Fruit fly (Drosophila melanogaster) whole organism, prepupa: ENCODE results near the gene Nna1.

Source experiments
- CG10669 ChIP-seq: fragments of 200-800 bp; sonication (Bioruptor generic); optimal IDR thresholded peaks from 3 replicates; lab custom pipeline; 2018; ENCODE audit warnings: missing biosample characterization, mild to moderate bottlenecking, missing genetic modification characterization, moderate library complexity
- CG11294 ChIP-seq: fragments of 200-800 bp; sonication (Bioruptor generic); IDR thresholded peaks from 2 replicates; pipeline ENCODE4 v1.3.6; 2022; ENCODE audit warnings: missing biosample characterization, missing genetic modification characterization
- CG11762 ChIP-seq: fragments of 200-800 bp; sonication (Bioruptor generic); optimal IDR thresholded peaks from 3 replicates; lab custom pipeline; 2016; ENCODE audit warnings: missing biosample characterization, missing genetic modification characterization; ENCODE audit not compliant: insufficient read depth
- CG11902 ChIP-seq: fragments of 200-800 bp; sonication (Bioruptor generic); optimal IDR thresholded peaks from 3 replicates; lab custom pipeline; 2016; ENCODE audit warnings: missing biosample characterization, missing genetic modification characterization
- CG15336 ChIP-seq: fragments of 200-800 bp; sonication (Bioruptor generic); IDR thresholded peaks from 2 replicates; pipeline ENCODE4 v1.3.6; 2022; ENCODE audit warnings: missing biosample characterization, missing genetic modification characterization
- CG3032 ChIP-seq: fragments of 200-800 bp; optimal IDR thresholded peaks from 2 replicates; lab custom pipeline; 2019; ENCODE audit warnings: missing biosample characterization, mild to moderate bottlenecking, missing genetic modification characterization, moderate library complexity
- CG32006 ChIP-seq: fragments of 200-800 bp; sonication (Bioruptor generic); optimal IDR thresholded peaks from 3 replicates; lab custom pipeline; 2017; ENCODE audit warnings: missing biosample characterization, mild to moderate bottlenecking, missing genetic modification characterization
- CG34406 ChIP-seq: fragments of 200-800 bp; sonication (Bioruptor generic); optimal IDR thresholded peaks from 3 replicates; lab custom pipeline; 2016; ENCODE audit warnings: missing biosample characterization, missing genetic modification characterization
- CG4318 ChIP-seq: fragments of 200-800 bp; sonication (Bioruptor generic); optimal IDR thresholded peaks from 3 replicates; lab custom pipeline; 2017; ENCODE audit warnings: missing biosample characterization, mild to moderate bottlenecking, missing genetic modification characterization
- CG6163 ChIP-seq: fragments of 200-800 bp; sonication (Bioruptor generic); IDR thresholded peaks from 3 replicates; pipeline ENCODE4 v1.3.6; 2022; ENCODE audit warnings: missing biosample characterization, missing genetic modification characterization
- CG6276 ChIP-seq: fragments of 200-800 bp; sonication (Bioruptor generic); optimal IDR thresholded peaks from 2 replicates; lab custom pipeline; 2017; ENCODE audit warnings: missing biosample characterization, mild to moderate bottlenecking, missing genetic modification characterization
- CG6792 ChIP-seq: fragments of 200-800 bp; sonication (Bioruptor generic); optimal IDR thresholded peaks from 3 replicates; lab custom pipeline; 2016; ENCODE audit warnings: missing biosample characterization, missing genetic modification characterization
- CG6854 ChIP-seq: fragments of 200-800 bp; sonication (Bioruptor generic); optimal IDR thresholded peaks from 2 replicates; lab custom pipeline; 2017; ENCODE audit warnings: missing biosample characterization, mild to moderate bottlenecking, missing genetic modification characterization
- CG7368 ChIP-seq: fragments of 200-800 bp; sonication (Bioruptor generic); optimal IDR thresholded peaks from 3 replicates; lab custom pipeline; 2016; ENCODE audit warnings: missing biosample characterization, missing genetic modification characterization
- CG8119 ChIP-seq: fragments of 200-800 bp; sonication (Bioruptor generic); IDR thresholded peaks from 3 replicates; pipeline ENCODE4 v1.3.6; 2022; ENCODE audit warnings: missing biosample characterization, missing genetic modification characterization
- CG8319 ChIP-seq: fragments of 200-800 bp; sonication (Bioruptor generic); optimal IDR thresholded peaks from 3 replicates; lab custom pipeline; 2016; ENCODE audit warnings: missing biosample characterization, missing genetic modification characterization
- CG8632 ChIP-seq: fragments of 200-800 bp; sonication (Bioruptor generic); optimal IDR thresholded peaks from 3 replicates; lab custom pipeline; 2016; ENCODE audit warnings: missing biosample characterization, missing genetic modification characterization
- CG9139 ChIP-seq: fragments of 200-800 bp; sonication (Bioruptor generic); optimal IDR thresholded peaks from 3 replicates; lab custom pipeline; 2017; ENCODE audit warnings: missing biosample characterization, mild to moderate bottlenecking, missing genetic modification characterization
- Eip75B ChIP-seq: fragments of 200-800 bp; sonication (Bioruptor generic); optimal IDR thresholded peaks from 3 replicates; lab custom pipeline; 2016; ENCODE audit warnings: missing biosample characterization, missing genetic modification characterization
- Eip78C ChIP-seq: fragments of 200-800 bp; sonication (Bioruptor generic); peaks from one replicate; lab custom pipeline; 2016; ENCODE audit warnings: missing biosample characterization, missing genetic modification characterization
- Eip93F ChIP-seq: fragments of 200-800 bp; sonication (Bioruptor generic); optimal IDR thresholded peaks from 2 replicates; lab custom pipeline; 2016; ENCODE audit warnings: missing biosample characterization, mild to moderate bottlenecking, missing genetic modification characterization
- Ets96B ChIP-seq: fragments of 200-800 bp; optimal IDR thresholded peaks from 2 replicates; lab custom pipeline; 2019; ENCODE audit warnings: missing biosample characterization, mild to moderate bottlenecking, missing genetic modification characterization, moderate library complexity
- Gug ChIP-seq: fragments of 200-800 bp; sonication (Bioruptor generic); IDR thresholded peaks from 2 replicates; pipeline ENCODE4 v1.3.6; 2022; ENCODE audit warnings: missing biosample characterization, missing genetic modification characterization
- Hr38 ChIP-seq: sonication (Bioruptor generic); optimal IDR thresholded peaks from 2 replicates; lab custom pipeline; 2016; ENCODE audit warnings: missing biosample characterization, missing genetic modification characterization
- Hr39 ChIP-seq: fragments of 200-800 bp; sonication (Bioruptor generic); optimal IDR thresholded peaks from 2 replicates; lab custom pipeline; 2016; ENCODE audit warnings: missing biosample characterization, missing genetic modification characterization
- Hr4 ChIP-seq: fragments of 200-800 bp; sonication (Bioruptor generic); optimal IDR thresholded peaks from 3 replicates; lab custom pipeline; 2016; ENCODE audit warnings: missing biosample characterization, missing genetic modification characterization
- Lpt ChIP-seq: fragments of 200-800 bp; sonication (Bioruptor generic); optimal IDR thresholded peaks from 3 replicates; lab custom pipeline; 2016; ENCODE audit warnings: missing biosample characterization, missing genetic modification characterization
- Met ChIP-seq: fragments of 200-800 bp; sonication (Bioruptor generic); optimal IDR thresholded peaks from 3 replicates; lab custom pipeline; 2016; ENCODE audit warnings: missing biosample characterization, missing genetic modification characterization
- OdsH ChIP-seq: fragments of 200-800 bp; sonication (Bioruptor generic); optimal IDR thresholded peaks from 3 replicates; lab custom pipeline; 2016; ENCODE audit warnings: missing biosample characterization, missing genetic modification characterization
- Smox ChIP-seq: fragments of 200-800 bp; sonication (Bioruptor generic); optimal IDR thresholded peaks from 3 replicates; lab custom pipeline; 2016; ENCODE audit warnings: missing biosample characterization, missing genetic modification characterization
- Sox102F ChIP-seq: fragments of 200-800 bp; sonication (Bioruptor generic); optimal IDR thresholded peaks from 2 replicates; lab custom pipeline; 2016; ENCODE audit warnings: missing biosample characterization, mild to moderate bottlenecking, missing genetic modification characterization
- Sox14 ChIP-seq: fragments of 200-800 bp; sonication (Bioruptor generic); optimal IDR thresholded peaks from 3 replicates; lab custom pipeline; 2016; ENCODE audit warnings: missing biosample characterization, missing genetic modification characterization
- Sox15 ChIP-seq: fragments of 200-800 bp; sonication (Bioruptor generic); optimal IDR thresholded peaks from 3 replicates; lab custom pipeline; 2016; ENCODE audit warnings: missing biosample characterization, missing genetic modification characterization
- achi ChIP-seq: fragments of 200-800 bp; sonication (Bioruptor generic); optimal IDR thresholded peaks from 3 replicates; lab custom pipeline; 2016; ENCODE audit warnings: missing biosample characterization, missing genetic modification characterization
- acj6 ChIP-seq: fragments of 200-800 bp; sonication (Bioruptor generic); optimal IDR thresholded peaks from 3 replicates; lab custom pipeline; 2016; ENCODE audit warnings: missing biosample characterization, missing genetic modification characterization
- cyc ChIP-seq: fragments of 200-800 bp; sonication (Bioruptor generic); optimal IDR thresholded peaks from 3 replicates; lab custom pipeline; 2016; ENCODE audit warnings: missing biosample characterization, missing genetic modification characterization
- dsx ChIP-seq: fragments of 200-800 bp; optimal IDR thresholded peaks from 3 replicates; lab custom pipeline; 2019; ENCODE audit warnings: missing biosample characterization, mild to moderate bottlenecking, missing genetic modification characterization, moderate library complexity; ENCODE audit not compliant: poor library complexity, severe bottlenecking
- eg ChIP-seq: fragments of 200-800 bp; sonication (Bioruptor generic); IDR thresholded peaks from 3 replicates; pipeline ENCODE4 v1.3.6; 2022; ENCODE audit warnings: missing biosample characterization, missing genetic modification characterization
- esn ChIP-seq: fragments of 200-800 bp; sonication (Bioruptor generic); optimal IDR thresholded peaks from 2 replicates; lab custom pipeline; 2016; ENCODE audit warnings: missing biosample characterization, mild to moderate bottlenecking, missing genetic modification characterization, moderate library complexity
- fd59A ChIP-seq: fragments of 200-800 bp; sonication (Bioruptor generic); optimal IDR thresholded peaks from 2 replicates; lab custom pipeline; 2017; ENCODE audit warnings: missing biosample characterization, mild to moderate bottlenecking, missing genetic modification characterization, missing genetic modification reagents
- fd85E ChIP-seq: fragments of 200-800 bp; sonication (Bioruptor generic); optimal IDR thresholded peaks from 3 replicates; lab custom pipeline; 2016; ENCODE audit warnings: missing biosample characterization, missing genetic modification characterization
- fkh ChIP-seq: fragments of 200-800 bp; sonication (Bioruptor generic); optimal IDR thresholded peaks from 3 replicates; lab custom pipeline; 2017; ENCODE audit warnings: missing biosample characterization, mild to moderate bottlenecking, missing genetic modification characterization, moderate library complexity
- lz ChIP-seq: fragments of 200-800 bp; sonication (Bioruptor generic); optimal IDR thresholded peaks from 3 replicates; lab custom pipeline; 2016; ENCODE audit warnings: missing biosample characterization, missing genetic modification characterization
- net ChIP-seq: fragments of 200-800 bp; sonication (Bioruptor generic); optimal IDR thresholded peaks from 3 replicates; lab custom pipeline; 2016; ENCODE audit warnings: missing biosample characterization, missing genetic modification characterization
- salr ChIP-seq, 2 experiments: fragments of 200-800 bp; sonication (Bioruptor generic); optimal IDR thresholded peaks; 3 replicates each; lab custom pipeline; 2016 to 2018; ENCODE audit warnings: missing biosample characterization in 2 of 2, missing genetic modification characterization in 2 of 2, mild to moderate bottlenecking in 1 of 2
- spab ChIP-seq: fragments of 200-800 bp; sonication (Bioruptor generic); optimal IDR thresholded peaks from 2 replicates; lab custom pipeline; 2017; ENCODE audit warnings: missing biosample characterization, mild to moderate bottlenecking, missing genetic modification characterization, missing genetic modification reagents
- ss ChIP-seq, 2 experiments: fragments of 200-800 bp; sonication (Bioruptor generic); optimal IDR thresholded peaks; 2 replicates in 1 of 2; 3 replicates in 1 of 2; lab custom pipeline; 2017 to 2018; ENCODE audit warnings: mild to moderate bottlenecking in 2 of 2, missing biosample characterization in 2 of 2, missing genetic modification characterization in 2 of 2, moderate library complexity in 1 of 2
- svp ChIP-seq: fragments of 200-800 bp; sonication (Bioruptor generic); peaks from one replicate; lab custom pipeline; 2016; ENCODE audit warnings: missing biosample characterization, missing genetic modification characterization

The Nna1 gene

DNA sequence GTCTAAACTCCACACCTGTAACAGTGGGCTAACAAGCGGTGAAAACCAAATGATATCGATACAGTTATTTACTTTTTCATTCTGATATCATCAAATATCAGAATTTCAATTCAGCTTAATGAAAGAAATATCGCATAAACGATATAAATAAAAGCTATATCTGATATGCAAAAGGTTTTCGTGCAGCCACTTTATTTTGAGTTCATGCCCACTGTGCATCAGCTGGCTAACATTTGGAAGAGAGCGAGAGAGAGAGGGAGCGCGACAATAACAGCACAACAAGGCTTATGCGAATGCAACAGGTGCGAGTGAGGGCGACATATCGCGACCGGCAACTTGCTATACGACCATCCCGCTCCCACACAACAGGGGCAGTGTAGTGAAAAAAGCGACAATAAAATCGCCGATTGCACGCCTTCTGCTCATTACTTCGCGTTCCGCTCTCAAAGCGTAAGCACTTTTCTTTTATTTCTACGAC, 47.4 kb downstream of the Nna1 start, which contains the start of gene CG11151 (continued):
- TF ChIP-seq eg (GFP tag; lab: Robert Waterston, UW) (peak; percentile 97), CG6792 (peak; percentile 97), OdsH (GFP tag; lab: Kevin White, UChicago) (peak; percentile 97), lz (GFP tag; lab: Kevin White, UChicago) (peak; percentile 97), svp (GFP tag; lab: Kevin White, UChicago) (peak; percentile 98), spab (GFP tag; lab: Kevin White, UChicago) (peak; percentile 91), Gug (peak; percentile 94), CG6163 (GFP tag; lab: Robert Waterston, UW) (peak; percentile 97), Hr39 (GFP tag; lab: Kevin White, UChicago) (peak; percentile 97), Hr4 (GFP tag; lab: Kevin White, UChicago) (peak; percentile 96), CG34406 (GFP tag; lab: Kevin White, UChicago) (peak; percentile 96), CG11294 (peak; percentile 94)
- TF ChIP-seq, all 60 proteins: peak for 60

DNA sequence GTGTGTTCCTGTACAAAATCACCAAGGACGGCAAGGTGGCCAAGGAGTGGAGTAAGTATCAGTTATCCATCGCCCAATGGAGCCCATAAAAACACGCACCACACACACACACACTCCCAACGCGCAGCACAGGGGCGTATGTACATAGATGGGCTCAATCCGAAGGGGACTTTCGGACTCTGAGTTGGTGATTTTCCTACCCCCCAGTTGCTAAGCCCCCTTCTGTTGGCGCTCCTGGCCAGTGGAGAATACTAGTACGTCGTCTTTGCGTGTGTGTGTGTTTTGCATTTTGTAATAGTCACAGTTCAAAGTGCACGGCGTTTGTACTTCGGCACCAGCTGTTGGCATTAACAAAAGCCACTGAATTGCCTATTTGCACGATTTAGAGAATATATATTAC, 48.0 kb downstream of the Nna1 start:
- TF ChIP-seq CG6276 (GFP tag; lab: Kevin White, UChicago) (peak; percentile 85), Eip75B (GFP tag; lab: Kevin White, UChicago) (peak; percentile 82), CG11902 (GFP tag; lab: Kevin White, UChicago) (peak; percentile 48), CG3032 (peak; percentile 71), Sox102F (peak; percentile 64), CG6163 (GFP tag; lab: Robert Waterston, UW) (peak; percentile 91), Hr4 (GFP tag; lab: Kevin White, UChicago) (peak; percentile 74), esn (GFP tag; lab: Kevin White, UChicago) (peak; percentile 67), svp (GFP tag; lab: Kevin White, UChicago) (peak; percentile 87), cyc (GFP tag; lab: Kevin White, UChicago) (peak; percentile 75), salr (GFP tag; optimal IDR thresholded peaks at IDR 0.05; lab: Kevin White, UChicago) (peak; percentile 71 to 81), Ets96B (tag; lab: Kevin White, UChicago) (peak; percentile 80), Gug (peak; percentile 78), CG4318 (peak; percentile 79), CG9139 (peak; percentile 83), acj6 (peak; percentile 79), fkh (GFP tag; lab: Kevin White, UChicago) (peak; percentile 13), fd59A (GFP tag; lab: Kevin White, UChicago) (peak; percentile 66), Eip93F (GFP tag; lab: Kevin White, UChicago) (peak; percentile 27), CG34406 (GFP tag; lab: Kevin White, UChicago) (peak; percentile 66), CG10669 (GFP tag; lab: Kevin White, UChicago) (peak; percentile 81), Hr39 (GFP tag; lab: Kevin White, UChicago) (peak; percentile 68), CG11762 (GFP tag; lab: Kevin White, UChicago) (peak; percentile 63), CG32006 (GFP tag; lab: Kevin White, UChicago) (peak; percentile 83), fd85E (GFP tag; lab: Kevin White, UChicago) (peak; percentile 11), achi (GFP tag; lab: Kevin White, UChicago) (peak; percentile 75), Lpt (peak; percentile 76), CG8119 (GFP tag; lab: Robert Waterston, UW) (peak; percentile 83), CG8632 (GFP tag; lab: Kevin White, UChicago) (peak; percentile 70), net (peak; percentile 91), Sox14 (GFP tag; lab: Kevin White, UChicago) (peak; percentile 79), Sox15 (GFP tag; lab: Kevin White, UChicago) (peak; percentile 61), dsx (GFP tag; lab: Kevin White, UChicago) (peak; percentile 77), CG6854 (GFP tag; lab: Kevin White, UChicago) (peak; percentile 35), CG8319 (GFP tag; lab: Kevin White, UChicago) (peak; percentile 68), eg (GFP tag; lab: Robert Waterston, UW) (peak; percentile 94), ss (GFP tag; optimal IDR thresholded peaks at IDR 0.05; lab: Kevin White, UChicago) (peak; percentile 94), CG15336 (GFP tag; lab: Robert Waterston, UW) (peak; percentile 79), OdsH (GFP tag; lab: Kevin White, UChicago) (peak; percentile 85), CG7368 (peak; percentile 89), Hr38 (GFP tag; lab: Kevin White, UChicago) (peak; percentile 50), Smox (peak; percentile 68), Met (GFP tag; lab: Kevin White, UChicago) (peak; percentile 69), Eip78C (GFP tag; lab: Kevin White, UChicago) (peak; percentile 89)
